Fruit fly (Drosophila melanogaster) whole organism, embryonic: ENCODE data around the gene kibra.

Experiments
- Adf1 ChIP-seq: fragments of 200-800 bp; sonication (Bioruptor generic); IDR thresholded peaks from 2 replicates; pipeline ENCODE4 v1.3.6; 2022; ENCODE audit warnings: missing biosample characterization, missing genetic modification characterization
- CG10431 ChIP-seq: fragments of 200-800 bp; sonication (Bioruptor generic); optimal IDR thresholded peaks from 3 replicates; lab custom pipeline; 2018; ENCODE audit warnings: missing biosample characterization, mild to moderate bottlenecking, missing genetic modification characterization
- CG10654 ChIP-seq: fragments of 200-800 bp; sonication (Bioruptor generic); optimal IDR thresholded peaks from 2 replicates; lab custom pipeline; 2016; ENCODE audit warnings: missing biosample characterization, missing genetic modification characterization
- CG12104 ChIP-seq: fragments of 200-800 bp; sonication (Bioruptor generic); optimal IDR thresholded peaks from 3 replicates; lab custom pipeline; 2016; ENCODE audit warnings: missing biosample characterization, missing genetic modification characterization
- CG12219 ChIP-seq: fragments of 200-800 bp; sonication (Bioruptor generic); optimal IDR thresholded peaks from 3 replicates; lab custom pipeline; 2018; ENCODE audit warnings: missing biosample characterization, mild to moderate bottlenecking, missing genetic modification characterization
- CG13624 ChIP-seq: fragments of 200-800 bp; sonication (Bioruptor generic); optimal IDR thresholded peaks from 2 replicates; lab custom pipeline; 2016; ENCODE audit warnings: missing biosample characterization, missing genetic modification characterization
- CG15073 ChIP-seq: fragments of 200-800 bp; sonication (Bioruptor generic); optimal IDR thresholded peaks from 2 replicates; lab custom pipeline; 2016; ENCODE audit warnings: missing biosample characterization, missing genetic modification characterization
- CG16815 ChIP-seq: fragments of 200-800 bp; sonication (Bioruptor generic); optimal IDR thresholded peaks from 3 replicates; lab custom pipeline; 2017; ENCODE audit warnings: missing biosample characterization, mild to moderate bottlenecking, missing genetic modification characterization
- CG17328 ChIP-seq: fragments of 200-800 bp; sonication (Bioruptor generic); IDR thresholded peaks from 2 replicates; pipeline ENCODE4 v1.3.6; 2022; ENCODE audit warnings: missing biosample characterization, missing genetic modification characterization
- CG18262 ChIP-seq: fragments of 200-800 bp; optimal IDR thresholded peaks from 3 replicates; lab custom pipeline; 2019; ENCODE audit warnings: missing biosample characterization, mild to moderate bottlenecking, missing genetic modification characterization, moderate library complexity
- CG32767 ChIP-seq: fragments of 200-800 bp; sonication (Bioruptor generic); IDR thresholded peaks from 2 replicates; pipeline ENCODE4 v1.3.6; 2022; ENCODE audit warnings: missing biosample characterization, missing genetic modification characterization
- CG33557 ChIP-seq: fragments of 200-800 bp; sonication (Bioruptor generic); optimal IDR thresholded peaks from 2 replicates; lab custom pipeline; 2019; ENCODE audit warnings: missing biosample characterization, mild to moderate bottlenecking, missing genetic modification characterization, moderate library complexity
- CG4707 ChIP-seq: fragments of 200-800 bp; sonication (Bioruptor generic); optimal IDR thresholded peaks from 2 replicates; lab custom pipeline; 2018; ENCODE audit warnings: missing biosample characterization, mild to moderate bottlenecking, missing genetic modification characterization, moderate library complexity
- CG8281 ChIP-seq: fragments of 200-800 bp; sonication (Bioruptor generic); optimal IDR thresholded peaks from 2 replicates; lab custom pipeline; 2018; ENCODE audit warnings: missing biosample characterization, mild to moderate bottlenecking, missing genetic modification characterization, moderate library complexity
- CG9215 ChIP-seq: fragments of 200-800 bp; sonication (Bioruptor generic); IDR thresholded peaks from 2 replicates; pipeline ENCODE4 v1.3.6; 2022; ENCODE audit warnings: missing biosample characterization, missing genetic modification characterization
- CTCF ChIP-seq: fragments of 200-800 bp; sonication (Bioruptor generic); optimal IDR thresholded peaks from 2 replicates; lab custom pipeline; 2017; ENCODE audit warnings: missing biosample characterization, mild to moderate bottlenecking, missing genetic modification characterization, moderate library complexity
- D19A ChIP-seq: fragments of 200-800 bp; optimal IDR thresholded peaks from 3 replicates; lab custom pipeline; 2019; ENCODE audit warnings: missing biosample characterization, mild to moderate bottlenecking, missing genetic modification characterization, moderate library complexity
- Dek ChIP-seq: fragments of 200-800 bp; sonication (Bioruptor generic); optimal IDR thresholded peaks from 3 replicates; lab custom pipeline; 2019; ENCODE audit warnings: missing biosample characterization, mild to moderate bottlenecking, missing genetic modification characterization, moderate library complexity
- Dip2 ChIP-seq: fragments of 200-800 bp; sonication (Bioruptor generic); IDR thresholded peaks from 2 replicates; pipeline ENCODE4 v1.3.6; 2022; ENCODE audit warnings: missing biosample characterization, missing genetic modification characterization
- Doc2 ChIP-seq: fragments of 200-800 bp; sonication (Bioruptor generic); IDR thresholded peaks from 2 replicates; pipeline ENCODE4 v1.3.6; 2022; ENCODE audit warnings: missing biosample characterization, missing genetic modification characterization
- E2f2 ChIP-seq: fragments of 200-800 bp; sonication (Bioruptor generic); IDR thresholded peaks from 2 replicates; pipeline ENCODE4 v1.3.6; 2022; ENCODE audit warnings: missing biosample characterization, missing genetic modification characterization
- GATAe ChIP-seq: fragments of 200-800 bp; sonication (Bioruptor generic); conservative IDR thresholded peaks from 2 replicates; pipeline ENCODE4 v1.3.6; 2022; ENCODE audit warnings: missing biosample characterization, missing genetic modification characterization
- H2.0 ChIP-seq: fragments of 200-800 bp; sonication (Bioruptor generic); IDR thresholded peaks from 2 replicates; pipeline ENCODE4 v1.3.6; 2022; ENCODE audit warnings: missing biosample characterization, missing genetic modification characterization
- HHEX ChIP-seq: fragments of 200-800 bp; sonication (Bioruptor generic); optimal IDR thresholded peaks from 3 replicates; lab custom pipeline; 2017; ENCODE audit warnings: missing biosample characterization, mild to moderate bottlenecking, missing genetic modification characterization, missing genetic modification reagents
- HmgD ChIP-seq: fragments of 200-800 bp; sonication (Bioruptor generic); optimal IDR thresholded peaks from 3 replicates; lab custom pipeline; 2016; ENCODE audit warnings: missing biosample characterization, missing genetic modification characterization
- Hmr ChIP-seq: fragments of 200-800 bp; sonication (Bioruptor generic); optimal IDR thresholded peaks from 3 replicates; lab custom pipeline; 2017; ENCODE audit warnings: mild to moderate bottlenecking, missing biosample characterization, missing genetic modification reagents, missing genetic modification characterization
- Hr3 ChIP-seq: fragments of 200-800 bp; sonication (Bioruptor generic); optimal IDR thresholded peaks from 3 replicates; lab custom pipeline; 2016; ENCODE audit warnings: missing biosample characterization, missing genetic modification characterization
- Hr51 ChIP-seq, 2 experiments: fragments of 200-800 bp; sonication (Bioruptor generic); optimal IDR thresholded peaks; 2 replicates in 1 of 2; 3 replicates in 1 of 2; lab custom pipeline; 2016 to 2018; ENCODE audit warnings: missing biosample characterization in 2 of 2, missing genetic modification characterization in 2 of 2, mild to moderate bottlenecking in 1 of 2, moderate library complexity in 1 of 2
- MBD-R2 ChIP-seq: fragments of 200-800 bp; sonication (Bioruptor generic); IDR thresholded peaks from 2 replicates; pipeline ENCODE4 v1.3.6; 2022; ENCODE audit warnings: missing biosample characterization, missing genetic modification characterization
- NC2α ChIP-seq: fragments of 200-800 bp; sonication (Bioruptor generic); optimal IDR thresholded peaks from 2 replicates; lab custom pipeline; 2016; ENCODE audit warnings: missing biosample characterization, missing genetic modification characterization
- NK7.1 ChIP-seq: fragments of 200-800 bp; sonication (Bioruptor generic); optimal IDR thresholded peaks from 3 replicates; lab custom pipeline; 2016; ENCODE audit warnings: missing biosample characterization, missing genetic modification characterization
- Vsx1 ChIP-seq: fragments of 200-800 bp; sonication (Bioruptor generic); optimal IDR thresholded peaks from 2 replicates; lab custom pipeline; 2017; ENCODE audit warnings: missing biosample characterization, mild to moderate bottlenecking, missing genetic modification characterization, missing genetic modification reagents
- ase ChIP-seq: fragments of 200-800 bp; sonication (Bioruptor generic); IDR thresholded peaks from 3 replicates; pipeline ENCODE4 v1.3.6; 2022; ENCODE audit warnings: missing biosample characterization, missing genetic modification characterization
- bsh ChIP-seq, 2 experiments: fragments of 200-800 bp; sonication (Bioruptor generic); optimal IDR thresholded peaks; 2 replicates each; lab custom pipeline; 2017 to 2018; ENCODE audit warnings: mild to moderate bottlenecking in 2 of 2, missing biosample characterization in 2 of 2, missing genetic modification characterization in 2 of 2, moderate library complexity in 1 of 2
- chinmo ChIP-seq: fragments of 200-800 bp; sonication (Bioruptor generic); IDR thresholded peaks from 4 replicates; pipeline ENCODE4 v1.3.6; 2022; ENCODE audit warnings: missing biosample characterization, missing genetic modification characterization; ENCODE audit not compliant: partially characterized antibody
- chm ChIP-seq: fragments of 200-800 bp; sonication (Bioruptor generic); IDR thresholded peaks from 2 replicates; pipeline ENCODE4 v1.3.6; 2022; ENCODE audit warnings: missing biosample characterization, missing genetic modification characterization
- dmrt99B ChIP-seq: fragments of 200-800 bp; sonication (Bioruptor generic); optimal IDR thresholded peaks from 2 replicates; lab custom pipeline; 2018; ENCODE audit warnings: missing biosample characterization, mild to moderate bottlenecking, missing genetic modification characterization, moderate library complexity
- ems ChIP-seq: fragments of 200-800 bp; sonication (Bioruptor generic); optimal IDR thresholded peaks from 3 replicates; lab custom pipeline; 2016; ENCODE audit warnings: missing biosample characterization, missing genetic modification characterization
- en ChIP-seq: fragments of 200-800 bp; sonication (Bioruptor generic); optimal IDR thresholded peaks from 2 replicates; lab custom pipeline; 2016; ENCODE audit warnings: missing biosample characterization, missing genetic modification characterization
- fd102C ChIP-seq: fragments of 200-800 bp; sonication (Bioruptor generic); optimal IDR thresholded peaks from 2 replicates; lab custom pipeline; 2018; ENCODE audit warnings: missing biosample characterization, mild to moderate bottlenecking, missing genetic modification characterization, moderate library complexity
- gsb ChIP-seq: fragments of 200-800 bp; sonication (Bioruptor generic); IDR thresholded peaks from 2 replicates; pipeline ENCODE4 v1.3.6; 2022; ENCODE audit warnings: missing biosample characterization, missing genetic modification characterization
- jumu ChIP-seq: fragments of 200-800 bp; sonication (Bioruptor generic); optimal IDR thresholded peaks from 3 replicates; lab custom pipeline; 2016; ENCODE audit warnings: missing biosample characterization, missing genetic modification characterization
- lilli ChIP-seq: fragments of 200-800 bp; sonication (Bioruptor generic); optimal IDR thresholded peaks from 3 replicates; lab custom pipeline; 2016; ENCODE audit warnings: missing biosample characterization, missing genetic modification characterization
- mirr ChIP-seq: fragments of 200-800 bp; sonication (Bioruptor generic); optimal IDR thresholded peaks from 3 replicates; lab custom pipeline; 2018; ENCODE audit warnings: missing biosample characterization, mild to moderate bottlenecking, missing genetic modification characterization
- pan ChIP-seq, 4 experiments: fragments of >200 bp in 3 of 4; fragments of 200-800 bp in 1 of 4; sonication (Bioruptor generic) in 1 of 4; optimal IDR thresholded peaks in 3 of 4; IDR thresholded peaks in 1 of 4; 2 replicates each; pipeline versions ENCODE4 v1.3.6 to Lab custom; 2017 to 2022; ENCODE audit warnings: missing biosample characterization in 2 of 4, missing genetic modification characterization in 2 of 4, mixed read lengths in 1 of 4
- salm ChIP-seq: fragments of 200-800 bp; sonication (Bioruptor generic); optimal IDR thresholded peaks from 2 replicates; lab custom pipeline; 2018; ENCODE audit warnings: missing biosample characterization, mild to moderate bottlenecking, missing genetic modification characterization
- sens ChIP-seq: fragments of 200-800 bp; sonication (Bioruptor generic); peaks from one replicate; lab custom pipeline; 2016; ENCODE audit warnings: missing biosample characterization, missing genetic modification characterization
- zen2 ChIP-seq: fragments of 200-800 bp; sonication (Bioruptor generic); IDR thresholded peaks from 3 replicates; pipeline ENCODE4 v1.3.6; 2022; ENCODE audit warnings: missing biosample characterization, missing genetic modification characterization; ENCODE audit not compliant: partially characterized antibody

The kibra gene

dm6 chr3R:14654976-14655896 is 68.8 kb downstream of the kibra start (continued):
- TF ChIP-seq Hr51 (GFP tag; optimal IDR thresholded peaks at IDR 0.05; lab: Kevin White, UChicago) (peak; percentile 81 to 94), jumu (GFP tag; lab: Kevin White, UChicago) (peak; percentile 89), CG16815 (GFP tag; lab: Kevin White, UChicago) (peak; percentile 89), HHEX (GFP tag; lab: Kevin White, UChicago) (peak; percentile 94), CG13624 (GFP tag; lab: Kevin White, UChicago) (peak; percentile 93), CTCF (GFP tag; lab: Kevin White, UChicago) (peak; percentile 69), CG12219 (peak; percentile 93), lilli (GFP tag; lab: Kevin White, UChicago) (peak; percentile 95), Vsx1 (GFP tag; lab: Kevin White, UChicago) (peak; percentile 86), Adf1 (GFP tag; lab: Robert Waterston, UW) (peak; percentile 69), sens (GFP tag; lab: Kevin White, UChicago) (peak; percentile 99), MBD-R2 (peak; percentile 83), ems (GFP tag; lab: Kevin White, UChicago) (peak; percentile 91), en (peak; percentile 85), HmgD (peak; percentile 87), pan (optimal IDR thresholded peaks at IDR 0.05; lab: Kevin White, UChicago) (no peak), pan (GFP tag; optimal IDR thresholded peaks at IDR 0.05 in 1 of 2, IDR thresholded peaks at IDR 0.05 in 1 of 2) (peak in 1 of 2 experiments; percentile 93), Hr3 (GFP tag; lab: Kevin White, UChicago) (peak; percentile 87), NC2α (GFP tag; lab: Kevin White, UChicago) (peak; percentile 89), CG10654 (GFP tag; lab: Kevin White, UChicago) (peak; percentile 82), GATAe (GFP tag; lab: Robert Waterston, UW) (no peak; the same call in 1 of the 2 replicates), CG12104 (GFP tag; lab: Kevin White, UChicago) (peak; percentile 83), E2f2 (peak; percentile 75), Dip2 (GFP tag; lab: Robert Waterston, UW) (no peak), fd102C (peak; percentile 43), CG17328 (GFP tag; lab: Robert Waterston, UW) (peak; percentile 94), mirr (peak; percentile 93), CG10431 (GFP tag; lab: Kevin White, UChicago) (peak; percentile 83), CG15073 (no peak), salm (tag; lab: Kevin White, UChicago) (peak; percentile 87), ase (GFP tag; lab: Robert Waterston, UW) (peak; percentile 86), CG33557 (GFP tag; lab: Kevin White, UChicago) (peak; percentile 93), dmrt99B (tag; lab: Kevin White, UChicago) (peak; percentile 94), CG4707 (GFP tag; lab: Kevin White, UChicago) (peak; percentile 83), H2.0 (GFP tag; lab: Robert Waterston, UW) (peak; percentile 91), Dek (tag; lab: Kevin White, UChicago) (peak; percentile 91), Doc2 (GFP tag; lab: Robert Waterston, UW) (peak; percentile 75; the same call in 1 of the 2 replicates), D19A (tag; lab: Kevin White, UChicago) (peak; percentile 92), zen2 (GFP tag; lab: Robert Waterston, UW) (peak; percentile 47; the same call in 2 of the 3 replicates), bsh (GFP tag; optimal IDR thresholded peaks at IDR 0.05; lab: Kevin White, UChicago) (peak; percentile 74 to 95), CG8281 (tag; lab: Kevin White, UChicago) (peak; percentile 82), chinmo (GFP tag; lab: Robert Waterston, UW) (peak; percentile 82; the same call in 3 of the 4 replicates), Hmr (GFP tag; lab: Kevin White, UChicago) (peak; percentile 96), NK7.1 (GFP tag; lab: Kevin White, UChicago) (peak; percentile 89), CG9215 (GFP tag; lab: Robert Waterston, UW) (peak; percentile 81), chm (GFP tag; lab: Robert Waterston, UW) (peak; percentile 72), CG18262 (tag; lab: Kevin White, UChicago) (peak; percentile 94), CG32767 (GFP tag; lab: Robert Waterston, UW) (peak; percentile 89), gsb (GFP tag; lab: Robert Waterston, UW) (peak; percentile 87)
